Fruit fly (Drosophila melanogaster): ENCODE data around the gene CG34345.

CG34345 gene

DNA sequence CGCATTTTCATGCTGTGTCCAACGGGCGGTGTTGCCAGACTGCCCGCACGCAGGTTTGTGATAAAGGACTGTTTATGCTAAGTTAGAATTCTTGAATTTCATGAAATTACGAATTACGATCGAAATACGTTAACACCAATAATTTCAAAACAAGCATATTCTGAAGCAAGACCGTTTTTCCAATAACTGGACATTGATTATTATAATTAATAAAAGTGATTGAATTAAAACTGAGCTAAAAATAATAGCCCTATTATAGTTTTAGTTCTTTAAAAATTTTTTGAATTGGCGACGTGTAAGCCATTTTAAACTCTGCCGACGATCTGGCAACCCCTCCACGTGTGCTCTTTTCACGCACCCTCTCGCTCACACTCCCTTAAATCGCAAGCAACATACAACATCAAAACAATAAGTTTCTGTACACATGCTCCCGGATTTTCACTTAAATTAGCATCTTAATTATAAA, 25.3 kb downstream of the CG34345 start (continued):
- TF ChIP-seq CG6272 (GFP tag; IDR thresholded peaks at IDR 0.05): peak; percentile 80
- peak; percentile 96 for TF ChIP-seq CG9817 (tag; optimal IDR thresholded peaks at IDR 0.05)
- peak; percentile 91 for TF ChIP-seq pum (GFP tag; optimal IDR thresholded peaks at IDR 0.05)
- peak; percentile 81 for TF ChIP-seq ERR (GFP tag; optimal IDR thresholded peaks at IDR 0.05)
- peak; percentile 93 for TF ChIP-seq nau (GFP tag; optimal IDR thresholded peaks at IDR 0.05)
- TF ChIP-seq crp (GFP tag; optimal IDR thresholded peaks at IDR 0.05): peak in 1 of 2 experiments; percentile 67
- TF ChIP-seq Scr (GFP tag; IDR thresholded peaks at IDR 0.05; ENCODE audit: partially characterized antibody): no peak
- TF ChIP-seq mirr (GFP tag; optimal IDR thresholded peaks at IDR 0.05): peak; percentile 87
- peak; percentile 92 for TF ChIP-seq CG6683 (GFP tag; optimal IDR thresholded peaks at IDR 0.05)
- TF ChIP-seq CG7963 (GFP tag; IDR thresholded peaks at IDR 0.05; ENCODE audit: partially characterized antibody): no peak
- TF ChIP-seq CG15479 (GFP tag; optimal IDR thresholded peaks at IDR 0.05): peak; percentile 47
- TF ChIP-seq CG12659 (GFP tag; optimal IDR thresholded peaks at IDR 0.05): peak; percentile 98
- peak; percentile 88 for TF ChIP-seq CG7357 (GFP tag; IDR thresholded peaks at IDR 0.05)
- no peak; the same call in 1 of the 2 replicates for TF ChIP-seq amos (GFP tag; IDR thresholded peaks at IDR 0.05; ENCODE audit: partially characterized antibody)
- peak; percentile 72; the same call in 1 of the 2 replicates for TF ChIP-seq NFAT (GFP tag; IDR thresholded peaks at IDR 0.05)
- TF ChIP-seq usp (GFP tag; optimal IDR thresholded peaks at IDR 0.05): no peak
- peak; percentile 89 for TF ChIP-seq ci (GFP tag; IDR thresholded peaks at IDR 0.05)
- TF ChIP-seq CrebB (tag; optimal IDR thresholded peaks at IDR 0.05): peak; percentile 91
- TF ChIP-seq hkb (optimal IDR thresholded peaks at IDR 0.05): no peak
- peak; percentile 95 for TF ChIP-seq hkb (GFP tag; IDR thresholded peaks at IDR 0.05)
- peak; percentile 95 for TF ChIP-seq Sox100B (GFP tag; optimal IDR thresholded peaks at IDR 0.05)
- peak; percentile 80 for TF ChIP-seq CG10431 (GFP tag; optimal IDR thresholded peaks at IDR 0.05)
- TF ChIP-seq pnt (GFP tag; optimal IDR thresholded peaks at IDR 0.05): peak; percentile 86
- peak; percentile 89 for TF ChIP-seq cato (GFP tag; optimal IDR thresholded peaks at IDR 0.05; ENCODE audit: borderline replicate concordance)
- TF ChIP-seq CG9437 (GFP tag; optimal IDR thresholded peaks at IDR 0.05): peak; percentile 90
- TF ChIP-seq NC2α (GFP tag; optimal IDR thresholded peaks at IDR 0.05): peak; percentile 82
- peak; percentile 83 for TF ChIP-seq onecut (GFP tag; IDR thresholded peaks at IDR 0.05)
- TF ChIP-seq CG14860 (GFP tag; IDR thresholded peaks at IDR 0.05; ENCODE audit: partially characterized antibody): no peak
- TF ChIP-seq pzg (GFP tag; optimal IDR thresholded peaks at IDR 0.05): peak; percentile 36
- peak; percentile 23 for TF ChIP-seq Dp (GFP tag; optimal IDR thresholded peaks at IDR 0.05)
- TF ChIP-seq h (optimal IDR thresholded peaks at IDR 0.05): no peak
- TF ChIP-seq BEAF-32 (GFP tag; optimal IDR thresholded peaks at IDR 0.05): peak; percentile 46
- peak; percentile 87 for TF ChIP-seq Atf-2 (GFP tag; optimal IDR thresholded peaks at IDR 0.05)
- peak; percentile 83 for TF ChIP-seq tup (GFP tag; optimal IDR thresholded peaks at IDR 0.05)
- TF ChIP-seq Atf6 (GFP tag; IDR thresholded peaks at IDR 0.05): peak; percentile 96
- no peak for TF ChIP-seq pan (optimal IDR thresholded peaks at IDR 0.05)
- peak in 1 of 2 experiments; percentile 95 for TF ChIP-seq pan (GFP tag; optimal IDR thresholded peaks at IDR 0.05 in 1 of 2, IDR thresholded peaks at IDR 0.05 in 1 of 2)
- TF ChIP-seq CG2678 (tag; optimal IDR thresholded peaks at IDR 0.05): peak; percentile 97
- TF ChIP-seq Tbp (GFP tag; optimal IDR thresholded peaks at IDR 0.05): no peak
- TF ChIP-seq Dref (GFP tag; IDR thresholded peaks at IDR 0.05): no peak
- TF ChIP-seq CG13287 (GFP tag; IDR thresholded peaks at IDR 0.05; ENCODE audit: partially characterized antibody): no peak; the same call in 1 of the 2 replicates
- peak; percentile 91 for TF ChIP-seq Ada2b (GFP tag; IDR thresholded peaks at IDR 0.05)
- TF ChIP-seq Pdp1 (GFP tag; optimal IDR thresholded peaks at IDR 0.05): peak; percentile 66 to 94
- TF ChIP-seq chn (GFP tag; optimal IDR thresholded peaks at IDR 0.05): peak; percentile 91
- peak; percentile 79 for TF ChIP-seq wek (GFP tag; optimal IDR thresholded peaks at IDR 0.05)
- peak; percentile 81 for TF ChIP-seq exex (tag; optimal IDR thresholded peaks at IDR 0.05)
- TF ChIP-seq Xrp1 (GFP tag; IDR thresholded peaks at IDR 0.05): peak; percentile 95
- TF ChIP-seq lov (optimal IDR thresholded peaks at IDR 0.05): no peak
- peak; percentile 86 for TF ChIP-seq lov (GFP tag; IDR thresholded peaks at IDR 0.05)
- TF ChIP-seq dmrt11E (tag; optimal IDR thresholded peaks at IDR 0.05): peak; percentile 93
- peak; percentile 95 for TF ChIP-seq ind (GFP tag; optimal IDR thresholded peaks at IDR 0.05)

All from whole organism, embryonic.